Worm (Caenorhabditis elegans) whole organism, L2 larva: ENCODE data around the gene ZK470.4.

Source experiments
- F13H6.1 ChIP-seq: sonication (generic microtip); optimal IDR thresholded peaks from 2 replicates; lab custom pipeline; 2016; ENCODE audit warnings: missing genetic modification characterization, missing compliant biosample characterization
- R02D3.7 ChIP-seq: fragments of 150-350 bp; optimal IDR thresholded peaks from 2 replicates; lab custom pipeline; 2014; ENCODE audit warnings: missing biosample characterization, missing genetic modification characterization
- Y55F3AM.14 ChIP-seq: fragments of 200-800 bp; sonication (Bioruptor generic); optimal IDR thresholded peaks from 2 replicates; lab custom pipeline; 2018; ENCODE audit warnings: mild to moderate bottlenecking, missing genetic modification characterization, missing compliant biosample characterization
- ZK546.5 ChIP-seq: sonication (generic microtip); optimal IDR thresholded peaks from 2 replicates; lab custom pipeline; 2017; ENCODE audit warnings: missing biosample characterization, missing genetic modification characterization
- alr-1 ChIP-seq: fragments of 150-350 bp; optimal IDR thresholded peaks from 2 replicates; lab custom pipeline; 2014; ENCODE audit warnings: missing biosample characterization, missing genetic modification characterization
- aly-2 ChIP-seq: fragments of 150-350 bp; optimal IDR thresholded peaks from 2 replicates; lab custom pipeline; 2014; ENCODE audit warnings: missing biosample characterization, missing genetic modification characterization
- ama-1 ChIP-seq: fragments of 150-350 bp; optimal IDR thresholded peaks from 2 replicates; lab custom pipeline; 2018; ENCODE audit warnings: inconsistent platforms
- blmp-1 ChIP-seq: sonication (generic microtip); optimal IDR thresholded peaks from 2 replicates; lab custom pipeline; 2017; ENCODE audit warnings: missing genetic modification characterization, mild to moderate bottlenecking, missing compliant biosample characterization, antibody characterized with exemption, moderate library complexity; ENCODE audit not compliant: insufficient read depth
- ceh-16 ChIP-seq: fragments of 150-350 bp; optimal IDR thresholded peaks from 2 replicates; lab custom pipeline; 2014; ENCODE audit warnings: missing biosample characterization, missing genetic modification characterization
- crh-2 ChIP-seq: sonication (generic microtip); optimal IDR thresholded peaks from 2 replicates; lab custom pipeline; 2017; ENCODE audit warnings: missing biosample characterization, missing genetic modification characterization
- dmd-4 ChIP-seq: sonication (generic microtip); optimal IDR thresholded peaks from 2 replicates; lab custom pipeline; 2017; ENCODE audit warnings: missing biosample characterization, missing genetic modification characterization
- egl-27 ChIP-seq: sonication (generic microtip); optimal IDR thresholded peaks from 3 replicates; lab custom pipeline; 2017; ENCODE audit warnings: missing biosample characterization, missing genetic modification reagents, missing genetic modification characterization
- elt-3 ChIP-seq: sonication (generic microtip); optimal IDR thresholded peaks from 2 replicates; lab custom pipeline; 2017; ENCODE audit warnings: missing biosample characterization, missing genetic modification characterization
- fos-1 ChIP-seq: fragments of 150-350 bp; optimal IDR thresholded peaks from 2 replicates; lab custom pipeline; 2014; ENCODE audit warnings: missing biosample characterization, missing genetic modification characterization
- gmeb-1 ChIP-seq: fragments of 150-350 bp; optimal IDR thresholded peaks from 2 replicates; lab custom pipeline; 2014; ENCODE audit warnings: missing biosample characterization, missing genetic modification characterization
- lin-11 ChIP-seq: fragments of 150-350 bp; sonication (generic microtip); optimal IDR thresholded peaks from 2 replicates; lab custom pipeline; 2014; ENCODE audit warnings: missing biosample characterization, missing genetic modification characterization, inconsistent platforms, mixed read lengths
- lin-13 ChIP-seq: fragments of 150-350 bp; optimal IDR thresholded peaks from 2 replicates; lab custom pipeline; 2014; ENCODE audit warnings: missing biosample characterization, missing genetic modification reagents, missing genetic modification characterization
- lin-39 ChIP-seq: fragments of 150-350 bp; optimal IDR thresholded peaks from 2 replicates; lab custom pipeline; 2014; ENCODE audit warnings: missing biosample characterization, missing genetic modification reagents, missing genetic modification characterization
- lsy-2 ChIP-seq, 2 experiments: fragments of 150-350 bp in 1 of 2; sonication (generic microtip) in 1 of 2; optimal IDR thresholded peaks; 2 replicates each; lab custom pipeline; 2014 to 2017; ENCODE audit warnings: missing biosample characterization in 2 of 2, missing genetic modification characterization in 2 of 2
- mab-5 ChIP-seq: fragments of 150-350 bp; optimal IDR thresholded peaks from 2 replicates; lab custom pipeline; 2014; ENCODE audit warnings: missing biosample characterization, missing genetic modification characterization
- mdl-1 ChIP-seq, 2 experiments: fragments of 150-350 bp in 1 of 2; sonication (generic microtip) in 1 of 2; optimal IDR thresholded peaks; 2 replicates each; lab custom pipeline; 2017; ENCODE audit warnings: missing biosample characterization in 2 of 2, missing genetic modification characterization in 2 of 2
- nhr-11 ChIP-seq: fragments of 150-350 bp; optimal IDR thresholded peaks from 2 replicates; lab custom pipeline; 2014; ENCODE audit warnings: missing biosample characterization, missing genetic modification characterization
- nhr-12 ChIP-seq: fragments of 150-350 bp; optimal IDR thresholded peaks from 2 replicates; lab custom pipeline; 2014; ENCODE audit warnings: missing biosample characterization, missing genetic modification characterization
- nhr-129 ChIP-seq: fragments of 150-350 bp; optimal IDR thresholded peaks from 2 replicates; lab custom pipeline; 2014; ENCODE audit warnings: missing biosample characterization, missing genetic modification characterization
- nhr-21 ChIP-seq: fragments of 150-350 bp; optimal IDR thresholded peaks from 2 replicates; lab custom pipeline; 2014; ENCODE audit warnings: missing biosample characterization, missing genetic modification characterization
- nhr-23 ChIP-seq: fragments of 150-350 bp; optimal IDR thresholded peaks from 2 replicates; lab custom pipeline; 2014; ENCODE audit warnings: missing biosample characterization, missing genetic modification reagents, missing genetic modification characterization
- nhr-237 ChIP-seq: fragments of 150-350 bp; optimal IDR thresholded peaks from 2 replicates; lab custom pipeline; 2014; ENCODE audit warnings: missing biosample characterization, missing genetic modification characterization
- nhr-25 ChIP-seq: fragments of 150-350 bp; sonication (generic microtip); optimal IDR thresholded peaks from 3 replicates; lab custom pipeline; 2014; ENCODE audit warnings: missing biosample characterization, missing genetic modification characterization
- nhr-6 ChIP-seq: fragments of 150-350 bp; optimal IDR thresholded peaks from 2 replicates; lab custom pipeline; 2014; ENCODE audit warnings: missing biosample characterization, missing genetic modification characterization
- nhr-77 ChIP-seq: fragments of 150-350 bp; optimal IDR thresholded peaks from 2 replicates; lab custom pipeline; 2014; ENCODE audit warnings: missing biosample characterization, missing genetic modification characterization
- peb-1 ChIP-seq: fragments of 150-350 bp; optimal IDR thresholded peaks from 2 replicates; lab custom pipeline; 2014; ENCODE audit warnings: missing biosample characterization, missing genetic modification characterization
- sem-4 ChIP-seq: fragments of 150-350 bp; optimal IDR thresholded peaks from 2 replicates; lab custom pipeline; 2014; ENCODE audit warnings: missing biosample characterization, missing genetic modification reagents, missing genetic modification characterization
- skn-1 ChIP-seq: sonication (generic microtip); optimal IDR thresholded peaks from 2 replicates; lab custom pipeline; 2017; ENCODE audit warnings: missing biosample characterization, missing genetic modification characterization
- sma-3 ChIP-seq: sonication (generic microtip); optimal IDR thresholded peaks from 2 replicates; lab custom pipeline; 2016; ENCODE audit warnings: missing genetic modification reagents, missing genetic modification characterization, missing compliant biosample characterization
- sma-9 ChIP-seq, 2 experiments: fragments of 150-350 bp in 1 of 2; sonication (generic microtip) in 1 of 2; optimal IDR thresholded peaks; 2 replicates each; lab custom pipeline; 2014 to 2016; ENCODE audit warnings: missing genetic modification characterization in 2 of 2, mild to moderate bottlenecking in 1 of 2, missing biosample characterization in 1 of 2, missing compliant biosample characterization in 1 of 2, missing genetic modification reagents in 1 of 2, moderate library complexity in 1 of 2
- snpc-4 ChIP-seq: fragments of 150-350 bp; optimal IDR thresholded peaks from 2 replicates; lab custom pipeline; 2014; ENCODE audit warnings: missing biosample characterization, missing genetic modification characterization
- unc-39 ChIP-seq: fragments of 150-350 bp; optimal IDR thresholded peaks from 2 replicates; lab custom pipeline; 2014; ENCODE audit warnings: missing biosample characterization, missing genetic modification characterization
- unc-62 ChIP-seq: fragments of 150-350 bp; optimal IDR thresholded peaks from 2 replicates; lab custom pipeline; 2014; ENCODE audit warnings: missing biosample characterization, missing genetic modification reagents, missing genetic modification characterization
- zag-1 ChIP-seq: fragments of 150-350 bp; optimal IDR thresholded peaks from 2 replicates; lab custom pipeline; 2014; ENCODE audit warnings: missing biosample characterization, missing genetic modification characterization
- ztf-4 ChIP-seq: fragments of 150-350 bp; optimal IDR thresholded peaks from 2 replicates; lab custom pipeline; 2014; ENCODE audit warnings: missing biosample characterization, missing genetic modification characterization

Gene ZK470.4

ce11 chrX:4137452-4138164 is 2.0 kb downstream of the ZK470.4 start (continued):
- TF ChIP-seq ceh-16 (no peak), Y55F3AM.14 (GFP tag; lab: Kevin White, UChicago) (peak; percentile 3), nhr-77 (tag; lab: Kevin White, UChicago) (no peak), gmeb-1 (tag; lab: Kevin White, UChicago) (peak; percentile 12)

ce11 chrX:4136547-4137311 is 2.8 kb downstream of the ZK470.4 start:
- TF ChIP-seq nhr-129 (tag; lab: Kevin White, UChicago): peak; percentile 41
- TF ChIP-seq nhr-77 (tag; lab: Kevin White, UChicago): no peak

DNA sequence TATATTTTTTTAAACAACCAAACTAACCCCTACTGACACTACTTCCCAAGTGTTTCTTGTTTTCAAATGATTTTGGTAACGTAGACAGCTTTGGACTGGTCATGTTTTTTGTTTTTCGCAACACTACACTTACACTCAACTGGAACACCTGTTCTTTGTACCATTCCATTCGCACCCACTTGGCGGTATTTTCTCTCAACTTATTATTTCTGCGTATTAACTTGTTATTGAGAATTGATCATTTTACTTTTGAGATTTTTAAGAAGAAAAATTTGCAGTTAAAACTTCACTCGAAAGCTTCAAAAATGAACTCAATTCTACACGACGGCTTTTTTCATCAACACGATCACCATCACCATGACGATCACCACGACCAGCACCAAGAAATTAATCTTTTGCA is 4.7 kb downstream of the ZK470.4 start, which contains the start of gene ZK470.2:
ZK470.2 (plus strand) TSS at position 301 of the 400 bp plus-strand sequence.
- TF ChIP-seq ztf-4 (tag; lab: Kevin White, UChicago): no peak
- TF ChIP-seq dmd-4 (tag; lab: Kevin White, UChicago): no peak
- no peak for TF ChIP-seq R02D3.7 (tag; lab: Kevin White, UChicago)
- TF ChIP-seq sma-9 (GFP tag; optimal IDR thresholded peaks at IDR 0.05; lab: Kevin White, UChicago): no peak
- TF ChIP-seq sma-9 (tag; optimal IDR thresholded peaks at IDR 0.05; lab: Kevin White, UChicago): no peak
- no peak for TF ChIP-seq elt-3 (tag; lab: Kevin White, UChicago)
- TF ChIP-seq ZK546.5: no peak
- no peak for TF ChIP-seq egl-27 (tag; lab: Kevin White, UChicago)
- TF ChIP-seq Y55F3AM.14 (GFP tag; lab: Kevin White, UChicago): no peak
- no peak for TF ChIP-seq nhr-129 (tag; lab: Kevin White, UChicago)
- no peak for TF ChIP-seq nhr-12 (tag; lab: Kevin White, UChicago)
- TF ChIP-seq mab-5 (tag; lab: Kevin White, UChicago): no peak
- no peak for TF ChIP-seq unc-39 (tag; lab: Kevin White, UChicago)
- TF ChIP-seq crh-2 (tag; lab: Kevin White, UChicago): no peak
- TF ChIP-seq mdl-1 (tag; optimal IDR thresholded peaks at IDR 0.05; lab: Kevin White, UChicago): no peak
- TF ChIP-seq aly-2 (tag; lab: Kevin White, UChicago): no peak
- no peak for TF ChIP-seq nhr-21 (tag; lab: Kevin White, UChicago)
- TF ChIP-seq lin-13 (GFP tag; lab: Kevin White, UChicago): no peak
- TF ChIP-seq lin-39: no peak
- no peak for TF ChIP-seq snpc-4 (tag; lab: Kevin White, UChicago)

DNA sequence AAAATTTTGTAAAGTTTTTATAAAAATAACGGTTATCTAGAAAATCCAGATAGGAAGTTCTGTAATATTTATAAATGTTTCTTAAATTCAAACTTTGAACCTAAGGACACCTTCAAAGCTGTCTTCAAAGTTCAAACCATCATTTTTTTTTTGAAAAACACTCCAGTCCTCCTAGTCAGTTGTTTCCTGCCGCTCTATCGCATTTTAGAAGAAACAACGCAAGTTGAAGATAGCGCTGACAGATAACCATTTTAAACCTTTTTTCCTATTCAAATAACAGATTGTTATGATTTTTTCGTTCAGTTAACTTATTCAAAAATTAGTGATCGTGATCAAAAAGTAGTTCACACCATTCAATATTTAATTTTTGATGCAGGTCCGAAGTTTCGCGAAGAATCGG is 6.2 kb downstream of the ZK470.4 start:
- no peak for TF ChIP-seq nhr-129 (tag; lab: Kevin White, UChicago)
- TF ChIP-seq fos-1: peak; percentile 6
- peak; percentile 41 for TF ChIP-seq crh-2 (tag; lab: Kevin White, UChicago)

DNA sequence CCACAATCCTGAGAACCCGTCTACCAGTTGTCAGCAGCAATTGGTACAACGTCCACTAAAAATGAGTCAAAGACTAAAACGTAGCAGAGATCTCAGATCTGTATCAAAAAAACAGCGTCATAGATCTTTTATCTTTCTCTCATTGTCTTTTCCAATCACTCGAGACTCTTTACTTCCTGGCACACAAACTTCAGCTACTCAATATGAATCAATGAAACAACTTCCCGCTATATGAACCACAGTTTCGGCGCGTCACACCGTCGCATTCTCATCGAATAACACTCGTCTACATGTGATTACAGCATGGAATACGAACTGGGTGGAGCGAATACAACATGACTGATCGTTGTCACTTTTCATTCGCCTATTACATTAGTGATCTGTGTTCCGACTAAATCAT is 7.3 kb downstream of the ZK470.4 start:
- no peak for TF ChIP-seq lin-11
- no peak for TF ChIP-seq peb-1
- TF ChIP-seq nhr-129 (tag; lab: Kevin White, UChicago): peak; percentile 77
- TF ChIP-seq blmp-1 (tag; lab: Kevin White, UChicago): peak; percentile 95
- TF ChIP-seq skn-1 (tag; lab: Kevin White, UChicago): no peak
- no peak for TF ChIP-seq nhr-12 (tag; lab: Kevin White, UChicago)
- TF ChIP-seq alr-1 (tag; lab: Kevin White, UChicago): no peak
- peak; percentile 59 for TF ChIP-seq crh-2 (tag; lab: Kevin White, UChicago)
- peak; percentile 33 for TF ChIP-seq ztf-4 (tag; lab: Kevin White, UChicago)
- peak; percentile 53 for TF ChIP-seq egl-27 (tag; lab: Kevin White, UChicago)
- peak; percentile 86 for TF ChIP-seq sma-3 (GFP tag; lab: Kevin White, UChicago)
- TF ChIP-seq zag-1 (tag; lab: Kevin White, UChicago): no peak
- TF ChIP-seq nhr-237 (tag; lab: Kevin White, UChicago): no peak
- TF ChIP-seq nhr-11 (tag; lab: Kevin White, UChicago): no peak
- TF ChIP-seq nhr-6 (tag; lab: Kevin White, UChicago): peak; percentile 6
- peak; percentile 33 for TF ChIP-seq Y55F3AM.14 (GFP tag; lab: Kevin White, UChicago)
- no peak for TF ChIP-seq sem-4 (tag; lab: Kevin White, UChicago)
- no peak for TF ChIP-seq nhr-77 (tag; lab: Kevin White, UChicago)
- TF ChIP-seq unc-39 (tag; lab: Kevin White, UChicago): no peak
- TF ChIP-seq sma-9 (GFP tag; optimal IDR thresholded peaks at IDR 0.05; lab: Kevin White, UChicago): peak; percentile 94
- no peak for TF ChIP-seq sma-9 (tag; optimal IDR thresholded peaks at IDR 0.05; lab: Kevin White, UChicago)
- TF ChIP-seq lin-39: no peak
- TF ChIP-seq nhr-23 (tag; lab: Kevin White, UChicago): no peak
- peak; percentile 93 for TF ChIP-seq nhr-21 (tag; lab: Kevin White, UChicago)
- TF ChIP-seq F13H6.1 (tag; lab: Kevin White, UChicago): peak; percentile 61
- TF ChIP-seq gmeb-1 (tag; lab: Kevin White, UChicago): no peak
- no peak for TF ChIP-seq dmd-4 (tag; lab: Kevin White, UChicago)
- TF ChIP-seq unc-62 (GFP tag; lab: Kevin White, UChicago): no peak
- peak in 1 of 2 experiments; percentile 52 for TF ChIP-seq lsy-2 (tag; optimal IDR thresholded peaks at IDR 0.05; lab: Kevin White, UChicago)
- peak; percentile 88 for TF ChIP-seq nhr-25 (tag; lab: Kevin White, UChicago)
- no peak for TF ChIP-seq ama-1 (lab: Kevin White, UChicago)
